Worm (Caenorhabditis elegans) whole organism, L2 larva: ENCODE data around the gene C34F6.10.

ENCODE experiments used
- C34F6.9 ChIP-seq: fragments of 150-350 bp; optimal IDR thresholded peaks from 2 replicates; lab custom pipeline; 2014; ENCODE audit warnings: missing biosample characterization, missing genetic modification characterization
- ama-1 ChIP-seq: fragments of 150-350 bp; optimal IDR thresholded peaks from 2 replicates; lab custom pipeline; 2018; ENCODE audit warnings: inconsistent platforms
- ceh-82 ChIP-seq: fragments of 150-350 bp; optimal IDR thresholded peaks from 2 replicates; lab custom pipeline; 2014; ENCODE audit warnings: missing biosample characterization, missing genetic modification characterization
- fos-1 ChIP-seq: fragments of 150-350 bp; optimal IDR thresholded peaks from 2 replicates; lab custom pipeline; 2014; ENCODE audit warnings: missing biosample characterization, missing genetic modification characterization
- lsy-2 ChIP-seq, 2 experiments: fragments of 150-350 bp in 1 of 2; sonication (generic microtip) in 1 of 2; optimal IDR thresholded peaks; 2 replicates each; lab custom pipeline; 2014 to 2017; ENCODE audit warnings: missing biosample characterization in 2 of 2, missing genetic modification characterization in 2 of 2
- nhr-11 ChIP-seq: fragments of 150-350 bp; optimal IDR thresholded peaks from 2 replicates; lab custom pipeline; 2014; ENCODE audit warnings: missing biosample characterization, missing genetic modification characterization
- nhr-237 ChIP-seq: fragments of 150-350 bp; optimal IDR thresholded peaks from 2 replicates; lab custom pipeline; 2014; ENCODE audit warnings: missing biosample characterization, missing genetic modification characterization
- sem-4 ChIP-seq: fragments of 150-350 bp; optimal IDR thresholded peaks from 2 replicates; lab custom pipeline; 2014; ENCODE audit warnings: missing biosample characterization, missing genetic modification reagents, missing genetic modification characterization
- skn-1 ChIP-seq: sonication (generic microtip); optimal IDR thresholded peaks from 2 replicates; lab custom pipeline; 2017; ENCODE audit warnings: missing biosample characterization, missing genetic modification characterization
- sma-3 ChIP-seq: sonication (generic microtip); optimal IDR thresholded peaks from 2 replicates; lab custom pipeline; 2016; ENCODE audit warnings: missing genetic modification reagents, missing genetic modification characterization, missing compliant biosample characterization
- unc-39 ChIP-seq: fragments of 150-350 bp; optimal IDR thresholded peaks from 2 replicates; lab custom pipeline; 2014; ENCODE audit warnings: missing biosample characterization, missing genetic modification characterization
- ztf-4 ChIP-seq: fragments of 150-350 bp; optimal IDR thresholded peaks from 2 replicates; lab custom pipeline; 2014; ENCODE audit warnings: missing biosample characterization, missing genetic modification characterization

DNA sequence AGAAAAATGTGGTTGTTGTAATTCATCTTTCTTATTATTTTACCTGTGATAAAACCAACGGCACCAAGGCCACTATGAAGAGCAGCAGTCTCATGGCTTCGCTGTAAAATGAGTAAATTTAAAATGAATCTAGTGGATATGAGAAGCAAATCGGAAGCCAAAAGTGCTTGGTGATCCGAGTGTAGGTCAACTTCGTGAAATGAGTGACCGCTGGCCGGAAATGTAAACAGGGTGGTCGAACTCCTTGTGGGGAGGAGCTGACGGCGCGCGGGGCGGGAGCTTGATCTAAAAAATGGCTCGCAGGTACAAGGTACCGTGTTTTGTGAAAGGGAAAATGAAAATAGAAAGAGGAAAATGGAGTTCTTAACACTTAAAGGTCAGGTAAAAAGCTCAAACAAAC lies 43.7 kb downstream of the C34F6.10 start, which contains the start of gene C34F6.1:
- TF ChIP-seq unc-39 (tag; lab: Kevin White, UChicago): no peak
- no peak for TF ChIP-seq ama-1 (lab: Kevin White, UChicago)
- no peak for TF ChIP-seq fos-1
- no peak for TF ChIP-seq lsy-2 (tag; optimal IDR thresholded peaks at IDR 0.05; lab: Kevin White, UChicago)
- no peak for TF ChIP-seq nhr-11 (tag; lab: Kevin White, UChicago)
- no peak for TF ChIP-seq sma-3 (GFP tag; lab: Kevin White, UChicago)
- TF ChIP-seq sem-4 (tag; lab: Kevin White, UChicago): no peak
- TF ChIP-seq C34F6.9 (tag; lab: Kevin White, UChicago): no peak
- no peak for TF ChIP-seq ceh-82
- TF ChIP-seq nhr-237 (tag; lab: Kevin White, UChicago): no peak
- no peak for TF ChIP-seq skn-1 (tag; lab: Kevin White, UChicago)
- no peak for TF ChIP-seq ztf-4 (tag; lab: Kevin White, UChicago)
